Worm (Caenorhabditis elegans): ENCODE results near the gene otpl-5.

Gene otpl-5

ce11 chrV:8569841-8570361, 40.6 kb downstream of the otpl-5 start, which contains the start of the genes F25G6.9 and symk-1 (continued):
- TF ChIP-seq nhr-12 (tag; optimal IDR thresholded peaks at IDR 0.05) (no peak), efl-3 (GFP tag; optimal IDR thresholded peaks at IDR 0.05) (no peak), nhr-28 (tag; optimal IDR thresholded peaks at IDR 0.05) (no peak), nhr-84 (tag; optimal IDR thresholded peaks at IDR 0.05) (no peak), mef-2 (tag; optimal IDR thresholded peaks at IDR 0.05) (no peak), unc-86 (tag; optimal IDR thresholded peaks at IDR 0.05) (peak; percentile 60), nhr-47 (tag; optimal IDR thresholded peaks at IDR 0.05) (peak; percentile 89), sup-37 (GFP tag; optimal IDR thresholded peaks at IDR 0.05) (peak; percentile 41), mab-9 (GFP tag; IDR thresholded peaks at IDR 0.05) (no peak), tlp-1 (tag; optimal IDR thresholded peaks at IDR 0.05) (no peak), ceh-88 (GFP tag; IDR thresholded peaks at IDR 0.05) (no peak), hlh-17 (GFP tag; optimal IDR thresholded peaks at IDR 0.05; ENCODE audit: borderline replicate concordance) (no peak), lin-39 (tag; optimal IDR thresholded peaks at IDR 0.05) (peak; percentile 76), C16A3.4 (tag; optimal IDR thresholded peaks at IDR 0.05) (peak; percentile 10), nhr-237 (tag; optimal IDR thresholded peaks at IDR 0.05) (no peak), C04F5.9 (tag; optimal IDR thresholded peaks at IDR 0.05) (no peak), ces-1 (GFP tag; optimal IDR thresholded peaks at IDR 0.05) (no peak), nhr-77 (tag; optimal IDR thresholded peaks at IDR 0.05) (no peak), nhr-71 (tag; optimal IDR thresholded peaks at IDR 0.05) (peak; percentile 86), nhr-11 (tag; optimal IDR thresholded peaks at IDR 0.05) (peak; percentile 20), isw-1 (GFP tag; IDR thresholded peaks at IDR 0.05) (peak; percentile 66), lin-15B (tag; optimal IDR thresholded peaks at IDR 0.05) (peak; percentile 16), ama-1 (optimal IDR thresholded peaks at IDR 0.05) (no peak), irx-1 (tag; optimal IDR thresholded peaks at IDR 0.05) (peak; percentile 80), unc-30 (tag; optimal IDR thresholded peaks at IDR 0.05) (no peak), ceh-90 (tag; optimal IDR thresholded peaks at IDR 0.05) (no peak), nhr-76 (tag; optimal IDR thresholded peaks at IDR 0.05) (no peak), ztf-4 (tag; optimal IDR thresholded peaks at IDR 0.05) (peak; percentile 12), efl-1 (optimal IDR thresholded peaks at IDR 0.05) (peak; percentile 64 to 77), efl-1 (GFP tag; optimal IDR thresholded peaks at IDR 0.05 in 1 of 2) (peak; percentile 73 to 97), ets-5 (GFP tag; IDR thresholded peaks at IDR 0.05) (no peak), C34B4.2 (tag; optimal IDR thresholded peaks at IDR 0.05) (no peak), hpl-2 (GFP tag; optimal IDR thresholded peaks at IDR 0.05) (peak; percentile 44), xbp-1 (tag; optimal IDR thresholded peaks at IDR 0.05) (peak; percentile 76), lir-3 (tag; optimal IDR thresholded peaks at IDR 0.05; ENCODE audit: poor library complexity) (peak; percentile 47), egl-27 (tag; optimal IDR thresholded peaks at IDR 0.05) (no peak), unc-98 (GFP tag; IDR thresholded peaks at IDR 0.05) (no peak), fkh-4 (tag; optimal IDR thresholded peaks at IDR 0.05; ENCODE audit: borderline replicate concordance) (no peak), elt-3 (tag; optimal IDR thresholded peaks at IDR 0.05) (peak in 2 of 6 experiments; percentile 13 to 17), mep-1 (tag; optimal IDR thresholded peaks at IDR 0.05) (peak; percentile 87), unc-130 (tag; optimal IDR thresholded peaks at IDR 0.05) (peak; percentile 12), aly-2 (tag; optimal IDR thresholded peaks at IDR 0.05) (peak; percentile 56), jun-1 (tag; optimal IDR thresholded peaks at IDR 0.05) (no peak), aha-1 (tag; optimal IDR thresholded peaks at IDR 0.05) (no peak), dsc-1 (tag; optimal IDR thresholded peaks at IDR 0.05) (peak; percentile 82), sox-4 (tag; optimal IDR thresholded peaks at IDR 0.05) (peak; percentile 57), zag-1 (tag; optimal IDR thresholded peaks at IDR 0.05) (no peak), nhr-90 (tag; optimal IDR thresholded peaks at IDR 0.05; ENCODE audit: poor library complexity) (peak; percentile 79), fkh-10 (GFP tag; optimal IDR thresholded peaks at IDR 0.05) (no peak), skn-1 (tag; optimal IDR thresholded peaks at IDR 0.05) (peak; percentile 52), unc-62 (GFP tag; optimal IDR thresholded peaks at IDR 0.05) (no peak), elt-2 (tag; optimal IDR thresholded peaks at IDR 0.05) (peak; percentile 12), fos-1 (tag; optimal IDR thresholded peaks at IDR 0.05) (peak; percentile 7), F16B12.6 (tag; optimal IDR thresholded peaks at IDR 0.05) (peak; percentile 3), mdl-1 (tag; optimal IDR thresholded peaks at IDR 0.05) (peak in 1 of 2 experiments; percentile 37)
